Fruit fly (Drosophila melanogaster) Kc167 (cell line): Measurements from ENCODE around the gene CG43235.

Source experiments
- Myc ChIP-seq: fragments of >200 bp; optimal IDR thresholded peaks from 2 replicates; lab custom pipeline; 2017; ENCODE audit warnings: missing external identifiers
- Sin3A ChIP-seq: fragments of >200 bp; optimal IDR thresholded peaks from 2 replicates; lab custom pipeline; 2018; ENCODE audit warnings: missing external identifiers
- h ChIP-seq: fragments of >200 bp; optimal IDR thresholded peaks from 3 replicates; lab custom pipeline; 2018; ENCODE audit warnings: missing external identifiers
- insv ChIP-seq: fragments of >200 bp; optimal IDR thresholded peaks from 3 replicates; lab custom pipeline; 2018; ENCODE audit warnings: missing external identifiers
- psq ChIP-seq: fragments of >200 bp; optimal IDR thresholded peaks from 2 replicates; lab custom pipeline; 2017; ENCODE audit warnings: missing external identifiers
- ttk ChIP-seq: sonication (Bioruptor generic); optimal IDR thresholded peaks from 2 replicates; lab custom pipeline; 2017; ENCODE audit warnings: missing external identifiers

Gene CG43235

dm6 chr2L:7690961-7691360, 1.9 kb upstream of the CG43235 start, which contains the start of gene CG18585:
Gene CG18585 (minus strand): TSS chr2L:7691061.
- TF ChIP-seq ttk (lab: Kevin White, UChicago): no peak
- TF ChIP-seq psq (lab: Kevin White, UChicago): no peak
- no peak for TF ChIP-seq h (lab: Kevin White, UChicago)
- TF ChIP-seq insv (lab: Kevin White, UChicago): no peak
- TF ChIP-seq Myc: no peak
- TF ChIP-seq Sin3A (lab: Kevin White, UChicago): no peak

- TF ChIP-seq Myc: no peak
- TF ChIP-seq Sin3A (lab: Kevin White, UChicago): no peak
- no peak for TF ChIP-seq insv (lab: Kevin White, UChicago)
- no peak for TF ChIP-seq ttk (lab: Kevin White, UChicago)
- TF ChIP-seq h (lab: Kevin White, UChicago): no peak
- no peak for TF ChIP-seq psq (lab: Kevin White, UChicago)
These were observed 8.6 kb downstream of the CG43235 start, which contains the start of gene Tep2 for dm6 chr2L:7701417-7701816. Gene Tep2 (minus strand): TSS chr2L:7701601.

DNA sequence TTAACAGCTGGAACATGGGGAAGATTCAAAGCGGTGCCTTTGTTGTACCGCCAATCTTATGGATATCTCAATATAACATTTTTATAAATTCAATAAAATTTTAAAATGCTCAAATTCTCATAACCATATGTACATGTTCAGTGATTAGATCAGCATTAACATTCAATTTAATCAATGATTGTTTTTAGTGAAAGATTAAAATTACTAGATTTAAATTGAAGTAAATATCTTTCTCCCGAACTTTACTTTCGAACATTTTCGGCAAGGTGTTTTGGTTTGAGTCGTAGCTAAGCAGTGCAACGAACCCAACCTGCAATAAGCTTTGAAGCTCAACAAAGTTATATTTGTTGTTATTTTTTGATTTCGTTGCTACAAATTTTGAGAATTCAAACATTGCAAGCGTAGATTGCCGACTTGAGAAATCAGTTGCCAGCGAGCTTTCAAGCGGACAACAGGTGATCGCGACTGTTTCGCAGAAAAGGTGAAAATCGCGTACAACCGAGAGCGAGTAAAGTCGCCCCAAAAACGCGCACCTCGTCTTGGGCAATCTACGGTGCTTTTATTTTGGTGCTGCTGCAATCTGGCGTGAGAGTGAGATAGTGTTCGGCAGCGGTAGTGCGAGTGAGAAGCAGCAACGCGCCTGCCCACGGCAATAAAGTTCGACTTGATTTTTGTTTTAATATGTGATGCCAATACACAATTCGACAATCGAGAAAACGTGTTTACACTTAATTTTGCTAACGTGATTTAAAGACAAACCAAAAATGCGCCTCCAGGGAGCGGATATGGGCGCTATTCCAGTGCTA, 9.8 kb downstream of the CG43235 start, which contains the start of gene Tep3:
Tep3 (plus strand) TSS at position 423 of the 806 bp plus-strand sequence.
- TF ChIP-seq h (lab: Kevin White, UChicago) (no peak), psq (lab: Kevin White, UChicago) (no peak), insv (lab: Kevin White, UChicago) (no peak), ttk (lab: Kevin White, UChicago) (no peak), Sin3A (lab: Kevin White, UChicago) (no peak), Myc (no peak)

dm6 chr2L:7703534-7703933, 10.7 kb downstream of the CG43235 start:
- TF ChIP-seq Sin3A (lab: Kevin White, UChicago) (no peak), psq (lab: Kevin White, UChicago) (no peak), ttk (lab: Kevin White, UChicago) (no peak), insv (lab: Kevin White, UChicago) (no peak), Myc (no peak), h (lab: Kevin White, UChicago) (no peak)

DNA sequence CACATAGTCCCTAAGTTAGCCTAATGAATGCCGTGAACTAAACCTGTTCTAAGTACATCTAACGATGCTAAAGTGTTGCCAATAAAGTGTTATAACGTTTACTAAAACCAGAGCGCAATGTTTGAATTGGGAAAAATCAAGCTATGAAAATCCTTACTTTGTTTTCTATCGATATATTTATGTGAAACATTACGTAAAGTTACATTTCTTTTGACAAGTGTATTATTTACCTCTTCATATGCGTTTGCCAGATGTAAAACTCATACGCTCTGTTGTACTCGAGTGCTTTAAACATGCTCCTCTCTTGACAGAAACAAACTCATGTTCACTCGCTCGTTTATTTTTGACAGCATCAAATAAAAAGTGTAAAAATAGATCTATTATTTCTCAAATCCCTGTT, 17.8 kb downstream of the CG43235 start, which contains the start of gene Ntl:
Ntl (plus strand) TSS at position 301 of the 400 bp plus-strand sequence.
- TF ChIP-seq Sin3A (lab: Kevin White, UChicago): no peak
- no peak for TF ChIP-seq psq (lab: Kevin White, UChicago)
- TF ChIP-seq ttk (lab: Kevin White, UChicago): no peak
- TF ChIP-seq h (lab: Kevin White, UChicago): no peak
- no peak for TF ChIP-seq Myc
- TF ChIP-seq insv (lab: Kevin White, UChicago): no peak

DNA sequence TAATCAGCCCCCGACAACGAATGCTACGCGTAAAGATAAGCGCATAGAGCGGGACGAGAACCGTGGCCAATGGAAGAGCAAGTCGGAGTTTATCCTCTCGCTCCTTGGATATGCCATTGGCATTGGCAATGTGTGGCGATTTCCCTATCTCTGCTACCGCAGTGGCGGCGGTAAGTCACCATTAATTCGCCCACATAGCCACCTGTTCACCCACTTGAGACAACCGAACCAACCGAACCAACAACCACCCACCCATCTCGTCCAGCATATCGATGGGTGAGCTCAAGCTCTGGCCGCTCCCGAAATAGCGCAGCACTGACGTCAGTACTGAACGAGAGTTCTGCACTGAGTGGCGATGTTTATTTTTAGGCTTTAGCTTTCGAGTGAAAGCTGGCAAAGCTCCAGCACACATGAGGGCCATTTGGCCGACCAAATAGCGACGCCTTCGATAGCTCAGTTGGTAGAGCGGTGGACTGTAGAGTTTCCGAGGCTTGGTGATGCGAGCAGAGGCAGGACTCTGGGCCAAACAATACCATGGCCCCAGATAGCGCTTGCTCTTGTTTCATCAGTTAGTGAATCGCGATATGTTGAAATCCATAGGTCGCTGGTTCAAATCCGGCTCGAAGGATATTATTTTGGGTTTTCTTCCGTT, 18.3 kb downstream of the CG43235 start:
- TF ChIP-seq insv (lab: Kevin White, UChicago): no peak
- no peak for TF ChIP-seq ttk (lab: Kevin White, UChicago)
- TF ChIP-seq Sin3A (lab: Kevin White, UChicago): no peak
- no peak for TF ChIP-seq h (lab: Kevin White, UChicago)
- no peak for TF ChIP-seq psq (lab: Kevin White, UChicago)

- TF ChIP-seq ttk (lab: Kevin White, UChicago) (no peak), psq (lab: Kevin White, UChicago) (no peak), Sin3A (lab: Kevin White, UChicago) (no peak), Myc (no peak), h (lab: Kevin White, UChicago) (no peak), insv (lab: Kevin White, UChicago) (no peak)
These were observed 23.7 kb downstream of the CG43235 start, which contains the start of gene CG33296 for dm6 chr2L:7716545-7716944. Gene CG33296 (minus strand): TSS chr2L:7716645.

DNA sequence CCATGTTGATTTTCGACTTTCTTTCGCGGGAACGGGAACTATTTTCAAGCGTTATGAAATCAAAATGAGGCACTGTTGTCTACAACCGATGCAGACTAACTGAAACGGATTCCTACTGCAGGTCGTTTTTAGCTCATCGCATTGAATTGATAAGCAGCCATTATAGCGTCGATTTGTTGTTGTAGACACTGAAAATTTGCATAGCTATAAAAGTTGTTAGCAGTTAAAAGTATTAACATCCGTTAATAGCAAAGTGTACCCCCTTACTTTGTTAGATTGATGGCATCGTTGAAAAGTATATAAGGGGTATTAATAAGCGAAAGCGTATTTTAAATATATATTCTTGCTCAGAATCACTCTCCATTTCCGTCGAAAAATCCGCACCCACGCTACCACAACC, 26.6 kb downstream of the CG43235 start, which contains the start of gene CG13793:
CG13793 (minus strand) TSS at position 101 of the 400 bp plus-strand sequence.
- TF ChIP-seq Sin3A (lab: Kevin White, UChicago) (no peak), h (lab: Kevin White, UChicago) (no peak), insv (lab: Kevin White, UChicago) (no peak), Myc (no peak), ttk (lab: Kevin White, UChicago) (no peak), psq (lab: Kevin White, UChicago) (no peak)

DNA sequence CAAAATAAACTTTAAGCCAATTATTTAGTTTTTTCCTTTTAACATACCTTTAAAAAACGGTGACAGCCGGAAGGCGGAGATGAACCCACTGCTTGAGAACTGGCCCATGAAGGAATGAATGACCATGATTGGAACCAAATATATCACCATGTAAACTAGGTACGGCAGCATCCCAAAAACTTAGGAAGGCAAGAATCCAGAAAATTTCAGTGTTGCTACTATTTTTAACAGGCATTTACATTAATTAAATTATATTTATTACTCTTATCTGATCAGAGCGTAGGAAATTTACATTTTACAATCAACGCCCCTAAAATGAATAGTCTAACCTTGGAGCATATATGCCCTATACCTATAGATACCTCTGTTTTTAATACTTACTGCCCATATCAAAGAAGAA, 29.3 kb downstream of the CG43235 start:
- TF ChIP-seq Sin3A (lab: Kevin White, UChicago) (no peak), h (lab: Kevin White, UChicago) (no peak), Myc (no peak), ttk (lab: Kevin White, UChicago) (no peak), psq (lab: Kevin White, UChicago) (no peak)

DNA sequence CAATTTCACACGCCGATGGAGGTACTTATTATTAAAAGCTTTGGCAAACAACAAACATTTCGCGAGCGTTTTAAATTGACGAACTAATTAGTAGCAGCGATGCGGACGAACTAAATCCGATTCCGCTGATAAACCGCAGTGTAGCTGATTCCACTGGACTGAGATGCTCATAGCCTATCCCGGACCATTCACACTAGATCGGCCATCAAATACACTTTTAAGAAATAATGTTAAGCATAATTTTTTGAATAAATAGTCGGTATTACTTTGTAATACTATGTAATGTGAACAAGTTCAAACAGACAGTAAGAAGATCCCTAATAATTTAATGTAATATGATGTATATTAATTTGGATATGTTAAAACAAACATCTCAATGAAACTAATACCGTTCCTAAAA, 29.9 kb downstream of the CG43235 start, which contains the start of gene CG13794:
CG13794 (minus strand) TSS at position 101 of the 400 bp plus-strand sequence.
- TF ChIP-seq ttk (lab: Kevin White, UChicago) (no peak), Sin3A (lab: Kevin White, UChicago) (no peak), Myc (no peak), psq (lab: Kevin White, UChicago) (no peak), insv (lab: Kevin White, UChicago) (no peak), h (lab: Kevin White, UChicago) (no peak)
